Worm (Caenorhabditis elegans): ENCODE measurements around the gene trx-1.

trx-1 gene

DNA sequence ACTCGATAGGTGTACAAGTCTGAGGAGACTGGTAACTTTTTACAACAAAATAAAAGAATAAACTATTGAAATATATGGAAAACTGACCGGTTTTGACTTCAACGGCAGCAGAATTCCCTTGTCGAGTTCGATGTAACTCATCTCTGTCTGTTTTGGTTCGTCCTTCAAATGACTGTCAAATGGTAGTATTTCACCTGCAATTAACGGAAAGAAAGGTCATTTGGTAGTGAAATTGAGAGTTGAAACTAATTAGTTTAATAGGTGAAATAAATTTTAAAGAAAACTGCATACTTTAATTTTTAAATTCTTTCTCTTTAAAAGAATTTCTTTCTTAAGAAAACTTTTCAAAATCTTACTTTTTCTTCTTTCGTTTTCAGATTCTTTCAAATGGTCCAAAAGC, 15.9 kb upstream of the trx-1 start:
- TF ChIP-seq elt-3 (tag; optimal IDR thresholded peaks at IDR 0.05), result no peak
- peak; percentile 56 for TF ChIP-seq blmp-1 (tag; optimal IDR thresholded peaks at IDR 0.05)
- peak; percentile 59 for TF ChIP-seq nhr-85 (tag)

DNA sequence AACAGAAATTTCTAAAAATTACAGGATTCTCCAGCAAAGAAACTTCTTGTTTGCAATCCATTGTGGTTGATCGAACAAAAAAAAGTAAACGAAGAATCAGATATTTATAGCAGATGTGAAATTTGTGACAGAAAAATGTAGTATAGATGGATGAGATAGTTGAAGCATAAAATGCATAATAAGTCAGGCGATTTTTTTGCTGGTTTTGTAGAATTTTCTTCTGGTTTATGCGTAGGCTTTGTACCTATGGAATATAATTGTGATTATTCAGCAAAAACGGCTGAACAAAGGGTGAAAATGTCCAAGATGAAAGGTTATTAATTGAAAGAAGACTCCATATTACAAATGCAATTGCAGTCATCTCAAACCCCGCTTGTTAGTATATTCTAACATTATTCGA, 12.1 kb upstream of the trx-1 start, which contains the start of gene srh-39:
srh-39 (minus strand) TSS at position 101 of the 400 bp plus-strand sequence.
- TF ChIP-seq sup-37 (GFP tag; optimal IDR thresholded peaks at IDR 0.05) (no peak), snu-23 (GFP tag; optimal IDR thresholded peaks at IDR 0.05) (no peak), hlh-4 (tag; optimal IDR thresholded peaks at IDR 0.05) (no peak), unc-86 (tag; optimal IDR thresholded peaks at IDR 0.05) (no peak), rnt-1 (tag; optimal IDR thresholded peaks at IDR 0.05) (no peak), ceh-63 (GFP tag; optimal IDR thresholded peaks at IDR 0.05) (no peak)

DNA sequence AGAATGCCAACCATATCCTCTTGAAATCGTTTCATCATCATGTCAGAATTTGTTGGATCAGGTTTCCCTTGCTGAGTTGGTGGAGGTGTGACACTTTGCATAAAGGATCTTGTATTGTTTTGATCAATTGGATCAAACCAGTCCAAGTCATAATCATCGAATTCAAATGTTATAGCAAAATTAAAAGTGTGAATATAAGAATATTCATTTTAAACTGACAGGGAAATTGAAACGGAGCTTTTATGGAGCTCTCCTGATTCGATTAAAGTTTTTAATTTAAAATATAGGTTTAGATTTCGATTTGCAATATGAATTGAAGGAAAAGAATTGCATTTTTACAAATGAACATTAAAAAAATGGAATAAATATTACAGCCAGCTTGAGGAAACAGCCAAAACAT, 10.2 kb upstream of the trx-1 start, which contains the start of gene B0228.9:
B0228.9 (minus strand) TSS at position 101 of the 400 bp plus-strand sequence.
- TF ChIP-seq vab-15 (tag; optimal IDR thresholded peaks at IDR 0.05) (no peak), irx-1 (tag; optimal IDR thresholded peaks at IDR 0.05) (no peak), hlh-17 (GFP tag; optimal IDR thresholded peaks at IDR 0.05; ENCODE audit: borderline replicate concordance) (no peak), isw-1 (GFP tag; IDR thresholded peaks at IDR 0.05) (no peak), F16B12.6 (tag; optimal IDR thresholded peaks at IDR 0.05) (no peak), zag-1 (tag; optimal IDR thresholded peaks at IDR 0.05) (no peak), unc-30 (tag; optimal IDR thresholded peaks at IDR 0.05) (no peak), grh-1 (GFP tag; IDR thresholded peaks at IDR 0.05) (no peak), ceh-90 (tag; optimal IDR thresholded peaks at IDR 0.05) (no peak), dsc-1 (tag; optimal IDR thresholded peaks at IDR 0.05) (no peak), nhr-237 (tag; optimal IDR thresholded peaks at IDR 0.05) (no peak), nhr-47 (tag; optimal IDR thresholded peaks at IDR 0.05) (no peak)

DNA sequence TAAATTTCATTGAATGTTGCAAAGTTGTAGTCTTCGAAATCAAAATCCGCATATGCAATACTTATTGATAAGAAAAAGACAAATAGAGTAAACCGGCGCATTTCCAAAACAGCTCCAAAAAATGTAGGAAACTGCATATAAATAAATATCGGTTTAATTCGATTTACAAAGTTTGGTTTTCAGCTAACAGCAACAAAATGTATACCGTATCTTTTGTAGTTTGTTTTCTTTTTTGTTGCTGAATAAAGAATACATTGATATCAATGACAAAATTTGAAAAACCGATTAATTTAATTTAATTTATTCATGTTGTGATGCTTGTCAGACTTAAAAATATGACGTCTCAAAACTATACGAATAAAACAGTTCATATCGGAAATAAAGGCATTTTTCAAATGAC, 8.0 kb upstream of the trx-1 start, which contains the start of gene B0228.8:
B0228.8 (minus strand) TSS at position 101 of the 400 bp plus-strand sequence.
- TF ChIP-seq snpc-4 (tag; optimal IDR thresholded peaks at IDR 0.05) (no peak), nhr-237 (tag; optimal IDR thresholded peaks at IDR 0.05) (no peak), elt-3 (tag; optimal IDR thresholded peaks at IDR 0.05) (no peak), ztf-11 (tag; optimal IDR thresholded peaks at IDR 0.05) (no peak), zag-1 (tag; optimal IDR thresholded peaks at IDR 0.05) (no peak), nhr-12 (tag; optimal IDR thresholded peaks at IDR 0.05) (no peak), nhr-71 (tag; optimal IDR thresholded peaks at IDR 0.05) (no peak)

DNA sequence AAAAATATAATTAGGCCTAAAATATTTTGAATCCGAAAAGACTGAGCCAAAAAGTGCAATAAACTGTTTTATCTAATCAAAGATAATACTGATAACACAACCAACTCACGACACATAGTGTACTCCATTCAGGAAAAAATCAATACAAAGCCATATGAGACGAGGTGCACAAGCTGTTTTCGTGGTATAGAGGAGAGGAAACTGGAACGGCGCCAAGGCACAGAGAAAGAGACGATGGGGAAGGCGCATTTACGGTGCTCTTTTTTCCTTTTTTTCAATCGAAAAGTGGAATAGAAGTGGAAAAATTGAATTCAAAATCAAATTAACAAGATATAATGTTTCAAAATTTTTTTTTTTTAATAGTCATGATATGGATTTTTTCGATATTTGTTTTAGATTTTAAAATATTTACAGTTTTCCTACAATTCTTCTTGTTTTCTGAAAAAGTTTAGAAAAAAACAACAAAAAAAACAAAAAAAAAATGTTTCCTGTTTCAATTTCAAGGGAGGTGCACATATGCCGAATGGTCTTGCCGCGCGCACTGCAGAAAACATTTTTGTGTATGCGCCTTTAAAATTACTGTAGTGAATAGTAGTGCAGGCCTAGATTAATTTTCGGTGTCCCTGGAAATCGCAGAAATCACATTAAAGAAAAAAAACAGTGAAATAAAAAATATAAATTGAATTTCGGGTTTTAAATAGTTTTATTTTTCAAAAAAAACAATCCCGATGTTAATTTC, 5.2 kb upstream of the trx-1 start, which contains the start of gene B0228.7:
B0228.7 (minus strand) TSS at position 627 of the 739 bp plus-strand sequence.
- TF ChIP-seq snu-23 (GFP tag; optimal IDR thresholded peaks at IDR 0.05) (peak; percentile 11), lin-15B (tag; optimal IDR thresholded peaks at IDR 0.05) (no peak), nhr-85 (tag) (no peak), nhr-12 (tag; optimal IDR thresholded peaks at IDR 0.05) (no peak), egl-27 (tag; optimal IDR thresholded peaks at IDR 0.05) (no peak), ceh-63 (GFP tag; optimal IDR thresholded peaks at IDR 0.05) (no peak), ama-1 (optimal IDR thresholded peaks at IDR 0.05) (no peak), hlh-17 (GFP tag; optimal IDR thresholded peaks at IDR 0.05; ENCODE audit: borderline replicate concordance) (no peak), swsn-7 (tag; optimal IDR thresholded peaks at IDR 0.05) (no peak), nhr-76 (tag; optimal IDR thresholded peaks at IDR 0.05) (no peak), isw-1 (GFP tag; IDR thresholded peaks at IDR 0.05) (no peak), ceh-90 (tag; optimal IDR thresholded peaks at IDR 0.05) (no peak), grh-1 (GFP tag; IDR thresholded peaks at IDR 0.05) (no peak), elt-2 (tag; optimal IDR thresholded peaks at IDR 0.05) (peak; percentile 40), efl-3 (GFP tag; optimal IDR thresholded peaks at IDR 0.05) (no peak), fkh-4 (tag; optimal IDR thresholded peaks at IDR 0.05; ENCODE audit: borderline replicate concordance) (no peak), pag-3 (tag; optimal IDR thresholded peaks at IDR 0.05; ENCODE audit: borderline replicate concordance, insufficient read depth) (no peak), fkh-10 (GFP tag; optimal IDR thresholded peaks at IDR 0.05) (no peak), pax-3 (tag; optimal IDR thresholded peaks at IDR 0.05) (no peak), efl-1 (optimal IDR thresholded peaks at IDR 0.05) (peak; percentile 50 to 61), efl-1 (GFP tag; optimal IDR thresholded peaks at IDR 0.05 in 1 of 2) (peak in 1 of 2 experiments; percentile 93), nhr-77 (tag; optimal IDR thresholded peaks at IDR 0.05) (no peak), zag-1 (tag; optimal IDR thresholded peaks at IDR 0.05) (no peak), nhr-237 (tag; optimal IDR thresholded peaks at IDR 0.05) (no peak), ets-5 (GFP tag; IDR thresholded peaks at IDR 0.05) (no peak), lir-3 (tag; optimal IDR thresholded peaks at IDR 0.05; ENCODE audit: poor library complexity) (no peak), aha-1 (tag; optimal IDR thresholded peaks at IDR 0.05) (no peak), dsc-1 (tag; optimal IDR thresholded peaks at IDR 0.05) (no peak)
